Fruit fly (Drosophila melanogaster): Measurements from ENCODE around the gene Hsc70-2.
A peak's percentile ranks its signal among the peaks of the same experiment; 100 is the strongest.

The Hsc70-2 gene

DNA sequence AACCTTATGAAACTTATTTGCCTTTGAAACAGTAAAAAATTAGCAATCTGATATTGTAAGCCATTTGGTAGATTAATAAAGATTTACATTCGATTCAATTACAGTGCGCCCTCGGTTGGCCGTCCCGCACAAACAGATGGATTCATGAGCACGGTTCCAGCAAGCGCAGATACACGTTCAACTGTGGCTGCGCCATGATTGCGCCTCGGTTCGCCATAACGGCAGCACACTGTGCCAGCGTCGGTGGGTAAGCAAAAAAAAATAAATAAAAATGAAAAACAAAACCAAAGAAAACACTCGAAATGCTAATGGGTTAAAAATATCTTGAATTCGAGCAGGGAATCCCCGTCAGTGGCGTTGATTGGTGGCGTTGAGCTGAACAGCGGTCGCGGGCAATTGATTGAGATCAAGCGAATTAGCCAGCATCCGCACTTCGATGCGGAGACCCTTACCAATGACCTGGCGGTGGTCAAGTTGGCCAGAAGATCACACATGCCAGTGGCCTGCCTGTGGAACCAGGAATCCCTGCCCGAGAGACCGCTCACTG, 5.4 kb upstream of the Hsc70-2 start:
- TF ChIP-seq h (GFP tag; optimal IDR thresholded peaks at IDR 0.05), result peak; percentile 35
- peak; percentile 25 for TF ChIP-seq fru (GFP tag; optimal IDR thresholded peaks at IDR 0.05)
- TF ChIP-seq Dif (GFP tag; optimal IDR thresholded peaks at IDR 0.05; ENCODE audit: partially characterized antibody), result no peak
- no peak for TF ChIP-seq rgr (GFP tag; optimal IDR thresholded peaks at IDR 0.05)
- TF ChIP-seq sage (GFP tag; optimal IDR thresholded peaks at IDR 0.05), result no peak
- TF ChIP-seq Mio (GFP tag; optimal IDR thresholded peaks at IDR 0.05), result no peak
- TF ChIP-seq ey (GFP tag; optimal IDR thresholded peaks at IDR 0.05), result peak; percentile 23
- TF ChIP-seq Abd-B (GFP tag; optimal IDR thresholded peaks at IDR 0.05), result no peak
- no peak for TF ChIP-seq pan (optimal IDR thresholded peaks at IDR 0.05)
- peak; percentile 21 for TF ChIP-seq HLH106 (tag; optimal IDR thresholded peaks at IDR 0.05)
- no peak for TF ChIP-seq Rel (GFP tag; optimal IDR thresholded peaks at IDR 0.05)
- TF ChIP-seq Rel (tag; optimal IDR thresholded peaks at IDR 0.05), result peak; percentile 92
- TF ChIP-seq jim (GFP tag; optimal IDR thresholded peaks at IDR 0.05), result peak; percentile 82
- peak; percentile 29 for TF ChIP-seq br (GFP tag; optimal IDR thresholded peaks at IDR 0.05)
- no peak for TF ChIP-seq tai (GFP tag; optimal IDR thresholded peaks at IDR 0.05)

DNA sequence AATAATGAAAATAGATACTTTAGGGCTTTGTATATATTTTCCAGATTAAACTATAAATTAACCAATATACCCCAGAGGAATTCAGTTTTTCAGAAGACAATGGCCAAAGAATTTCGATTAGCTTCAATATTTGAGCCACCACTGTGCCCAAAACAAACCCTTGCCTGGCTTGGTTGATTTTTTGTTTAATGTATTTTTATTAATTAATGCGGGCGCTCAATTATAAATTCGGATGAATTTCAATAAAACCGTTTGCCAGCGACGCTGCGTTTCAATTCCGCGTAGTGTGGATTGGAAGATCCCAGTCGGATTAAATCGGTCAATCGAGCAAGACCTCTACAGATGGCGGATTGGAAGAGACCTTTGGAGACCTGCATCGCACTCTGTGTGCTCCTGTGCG, 2.8 kb upstream of the Hsc70-2 start, which contains the start of gene CG11670:
Gene CG11670 (plus strand): TSS at position 301 of the 400 bp plus-strand sequence.
- TF ChIP-seq Sp1 (GFP tag; optimal IDR thresholded peaks at IDR 0.05) (no peak), Hr83 (GFP tag; optimal IDR thresholded peaks at IDR 0.05; ENCODE audit: poor library complexity, severe bottlenecking) (no peak)

DNA sequence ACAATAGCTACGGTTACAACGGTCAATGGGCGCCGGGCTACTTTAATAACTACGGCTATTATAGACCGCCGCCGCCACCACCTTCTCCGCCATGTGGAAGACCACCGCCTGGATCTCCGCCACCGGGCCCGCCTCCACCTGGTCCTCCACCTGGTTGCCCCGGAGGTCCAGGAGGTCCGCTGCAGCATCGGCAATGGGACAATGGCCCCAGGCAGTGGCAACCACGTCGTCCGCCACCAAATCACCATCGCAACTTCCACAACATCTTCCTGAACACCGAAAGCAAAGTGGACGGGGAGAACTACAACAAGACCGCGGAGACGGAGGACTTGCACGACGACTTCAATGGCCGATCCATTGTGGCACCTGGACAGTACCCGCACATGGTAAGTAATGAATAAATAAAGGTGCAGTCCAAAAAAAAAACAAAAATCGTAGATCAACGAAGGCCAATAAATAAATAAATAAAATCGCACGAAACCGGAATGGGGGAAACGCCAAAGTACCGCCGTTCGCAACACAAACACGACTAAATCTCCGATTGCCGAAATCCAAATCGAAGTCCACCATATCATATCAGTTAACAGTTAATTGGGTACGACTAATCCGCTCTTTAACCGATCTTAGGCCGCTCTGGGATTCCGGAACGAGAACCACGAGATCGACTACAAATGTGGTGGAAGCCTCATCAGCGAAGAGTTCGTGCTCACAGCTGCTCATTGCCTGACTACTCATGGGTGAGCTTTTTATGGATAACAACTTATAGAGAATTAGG, 2.1 kb upstream of the Hsc70-2 start, which contains the start of gene snk:
Gene snk (minus strand): TSS at position 513 of the 775 bp plus-strand sequence.
- TF ChIP-seq Dfd (GFP tag; optimal IDR thresholded peaks at IDR 0.05), result peak; percentile 61
- no peak for TF ChIP-seq ey (GFP tag; optimal IDR thresholded peaks at IDR 0.05)

dm6 chr3R:13043857-13044256, 702 bp upstream of the Hsc70-2 start, which contains the start of gene CG45122:
CG45122 (plus strand) TSS chr3R:13044157.
- TF ChIP-seq Rel (GFP tag; optimal IDR thresholded peaks at IDR 0.05), result no peak
- no peak for TF ChIP-seq Rel (tag; optimal IDR thresholded peaks at IDR 0.05)
- TF ChIP-seq CG32264 (GFP tag; optimal IDR thresholded peaks at IDR 0.05), result no peak
- TF ChIP-seq ey (GFP tag; optimal IDR thresholded peaks at IDR 0.05), result no peak

- no peak for TF ChIP-seq pan (optimal IDR thresholded peaks at IDR 0.05)
Measured at dm6 chr3R:13047431-13047830, 2.9 kb downstream of the Hsc70-2 start, which contains the start of gene CG31157. CG31157 (plus strand) TSS chr3R:13047731.

DNA sequence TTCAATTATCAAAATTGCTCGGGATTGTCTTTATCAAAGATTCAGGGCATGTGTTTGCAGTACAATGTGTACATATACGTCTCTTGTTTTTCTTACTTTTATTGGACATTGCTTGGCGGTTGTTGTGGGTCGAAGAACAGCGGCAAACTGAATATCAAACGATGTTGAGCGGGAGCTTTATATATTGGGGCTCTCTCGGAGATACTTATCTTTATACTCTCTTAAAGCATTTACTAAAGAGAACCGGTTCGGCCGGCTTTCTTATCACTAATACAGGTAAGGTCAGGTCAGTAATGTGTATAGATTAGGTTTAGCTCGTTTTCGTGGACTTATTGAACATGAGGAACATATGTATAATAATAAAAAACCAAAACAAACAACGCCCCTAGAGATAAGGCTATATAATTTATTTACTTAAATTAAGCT, 6.8 kb downstream of the Hsc70-2 start, which contains the start of gene CG7966:
Gene CG7966 (minus strand): TSS at position 156 of the 426 bp plus-strand sequence.
- no peak for TF ChIP-seq Dfd (GFP tag; optimal IDR thresholded peaks at IDR 0.05)
- no peak for TF ChIP-seq ey (GFP tag; optimal IDR thresholded peaks at IDR 0.05)
- TF ChIP-seq psq (GFP tag; optimal IDR thresholded peaks at IDR 0.05), result no peak
- TF ChIP-seq woc (GFP tag; optimal IDR thresholded peaks at IDR 0.05), result no peak
- peak in 1 of 2 experiments; percentile 92 for TF ChIP-seq foxo (GFP tag; optimal IDR thresholded peaks at IDR 0.05)
- no peak for TF ChIP-seq Mio (GFP tag; optimal IDR thresholded peaks at IDR 0.05)
- no peak for TF ChIP-seq Hr78 (GFP tag; optimal IDR thresholded peaks at IDR 0.05)
- TF ChIP-seq sage (GFP tag; optimal IDR thresholded peaks at IDR 0.05), result peak; percentile 55
- no peak for TF ChIP-seq HLH106 (tag; optimal IDR thresholded peaks at IDR 0.05)
- TF ChIP-seq Vsx2 (GFP tag; optimal IDR thresholded peaks at IDR 0.05; ENCODE audit: partially characterized antibody), result peak; percentile 83
- TF ChIP-seq CG32264 (GFP tag; optimal IDR thresholded peaks at IDR 0.05), result no peak
- no peak for TF ChIP-seq Rel (GFP tag; optimal IDR thresholded peaks at IDR 0.05)
- peak; percentile 86 for TF ChIP-seq Rel (tag; optimal IDR thresholded peaks at IDR 0.05)
- TF ChIP-seq lola (GFP tag; optimal IDR thresholded peaks at IDR 0.05), result no peak
- no peak for TF ChIP-seq N (GFP tag; optimal IDR thresholded peaks at IDR 0.05)
- TF ChIP-seq Jra (GFP tag; optimal IDR thresholded peaks at IDR 0.05), result peak; percentile 15
- peak; percentile 35 for TF ChIP-seq OdsH (GFP tag; optimal IDR thresholded peaks at IDR 0.05)
- no peak for TF ChIP-seq tai (GFP tag; optimal IDR thresholded peaks at IDR 0.05)
- TF ChIP-seq jim (GFP tag; optimal IDR thresholded peaks at IDR 0.05), result peak; percentile 53
- TF ChIP-seq Dif (GFP tag; optimal IDR thresholded peaks at IDR 0.05; ENCODE audit: partially characterized antibody), result peak; percentile 59
- peak; percentile 98 for TF ChIP-seq Hr83 (GFP tag; optimal IDR thresholded peaks at IDR 0.05; ENCODE audit: poor library complexity, severe bottlenecking)
- TF ChIP-seq Myc (optimal IDR thresholded peaks at IDR 0.05), result no peak
- TF ChIP-seq dsf (GFP tag; optimal IDR thresholded peaks at IDR 0.05; ENCODE audit: borderline replicate concordance), result no peak
- TF ChIP-seq br (GFP tag; optimal IDR thresholded peaks at IDR 0.05), result peak; percentile 5
- TF ChIP-seq sv (GFP tag; optimal IDR thresholded peaks at IDR 0.05), result no peak
- no peak for TF ChIP-seq pan (optimal IDR thresholded peaks at IDR 0.05)
- TF ChIP-seq CrebA (GFP tag; optimal IDR thresholded peaks at IDR 0.05; ENCODE audit: borderline replicate concordance), result no peak
- TF ChIP-seq brk (GFP tag; optimal IDR thresholded peaks at IDR 0.05), result no peak
- no peak for TF ChIP-seq dmrt93B (GFP tag; optimal IDR thresholded peaks at IDR 0.05)
- TF ChIP-seq Hnf4 (GFP tag; optimal IDR thresholded peaks at IDR 0.05), result peak; percentile 73
- TF ChIP-seq h (GFP tag; optimal IDR thresholded peaks at IDR 0.05), result no peak

All from whole organism, wandering third instar larva.